Fruit fly (Drosophila melanogaster): ENCODE data around the gene CG16965.

DNA sequence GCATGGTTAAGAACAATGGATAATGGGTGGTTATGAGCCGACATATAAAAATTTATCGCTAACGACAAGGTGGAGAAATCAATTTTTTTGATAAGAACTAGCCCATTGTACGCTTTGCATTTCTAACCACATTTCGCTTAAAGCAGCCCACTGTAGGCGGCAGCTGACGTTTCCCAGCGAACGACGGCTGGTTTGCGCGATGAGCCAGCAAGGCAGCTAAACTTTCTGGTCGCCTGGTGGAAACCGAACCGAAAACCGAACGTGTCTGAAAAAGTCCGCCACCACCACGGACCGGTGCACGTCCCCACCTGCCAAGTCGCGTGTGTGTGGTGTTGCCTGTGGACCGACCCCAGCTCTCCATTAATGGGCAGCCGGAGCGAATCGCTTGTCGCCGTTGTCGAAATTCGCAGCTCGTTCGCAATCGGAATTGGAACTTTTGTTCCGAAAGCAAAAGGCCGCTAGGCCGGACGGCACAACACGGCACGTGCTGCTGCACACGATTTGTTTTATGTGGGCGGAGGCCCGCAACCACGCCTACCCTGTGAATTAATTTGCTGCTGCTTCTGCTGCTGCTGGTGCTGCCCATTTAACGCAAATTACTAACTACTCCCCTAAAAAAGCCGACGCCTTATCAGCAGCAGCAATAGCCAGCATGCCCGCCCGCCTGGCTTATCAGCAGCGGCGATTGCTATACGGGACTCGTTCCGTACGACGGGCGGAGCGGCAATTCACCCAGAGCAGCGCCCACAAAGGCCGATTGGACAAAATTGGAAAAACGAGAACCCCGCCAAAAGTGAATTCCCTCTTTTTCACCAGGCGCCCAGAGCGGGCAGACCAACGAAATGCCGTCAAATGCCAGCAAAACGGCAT is 21.8 kb downstream of the CG16965 start:
- TF ChIP-seq CG1620 (GFP tag; optimal IDR thresholded peaks at IDR 0.05) (no peak), kay (GFP tag; ENCODE audit: borderline replicate concordance) (no peak), CG14711 (tag; optimal IDR thresholded peaks at IDR 0.05) (no peak)
